Fruit fly (Drosophila melanogaster) whole organism, embryonic: Measurements from ENCODE around the gene Indy.

Source experiments
- CG10565 ChIP-seq: fragments of 200-800 bp; sonication (Bioruptor generic); optimal IDR thresholded peaks from 3 replicates; lab custom pipeline; 2016; ENCODE audit warnings: missing biosample characterization, mild to moderate bottlenecking, missing genetic modification characterization
- CG10959 ChIP-seq: fragments of 200-800 bp; sonication (Bioruptor generic); IDR thresholded peaks from 2 replicates; pipeline ENCODE4 v1.3.6; 2022; ENCODE audit warnings: missing biosample characterization, missing genetic modification characterization
- Hr3 ChIP-seq: fragments of 200-800 bp; sonication (Bioruptor generic); optimal IDR thresholded peaks from 3 replicates; lab custom pipeline; 2016; ENCODE audit warnings: missing biosample characterization, missing genetic modification characterization
- Neu2 ChIP-seq: fragments of 200-800 bp; sonication (Bioruptor generic); optimal IDR thresholded peaks from 3 replicates; lab custom pipeline; 2016; ENCODE audit warnings: missing biosample characterization, missing genetic modification characterization, borderline replicate concordance
- Pdp1 ChIP-seq, 2 experiments: fragments of 200-800 bp; sonication (Bioruptor generic); optimal IDR thresholded peaks; 3 replicates each; lab custom pipeline; 2016; ENCODE audit warnings: missing biosample characterization in 2 of 2, missing genetic modification characterization in 2 of 2, mild to moderate bottlenecking in 1 of 2, moderate library complexity in 1 of 2
- ab ChIP-seq: fragments of 200-800 bp; sonication (Bioruptor generic); optimal IDR thresholded peaks from 2 replicates; lab custom pipeline; 2016; ENCODE audit warnings: missing biosample characterization, missing genetic modification characterization
- oc ChIP-seq: fragments of 200-800 bp; sonication (Bioruptor generic); optimal IDR thresholded peaks from 2 replicates; lab custom pipeline; 2018; ENCODE audit warnings: missing biosample characterization, mild to moderate bottlenecking, missing genetic modification characterization, moderate library complexity

DNA sequence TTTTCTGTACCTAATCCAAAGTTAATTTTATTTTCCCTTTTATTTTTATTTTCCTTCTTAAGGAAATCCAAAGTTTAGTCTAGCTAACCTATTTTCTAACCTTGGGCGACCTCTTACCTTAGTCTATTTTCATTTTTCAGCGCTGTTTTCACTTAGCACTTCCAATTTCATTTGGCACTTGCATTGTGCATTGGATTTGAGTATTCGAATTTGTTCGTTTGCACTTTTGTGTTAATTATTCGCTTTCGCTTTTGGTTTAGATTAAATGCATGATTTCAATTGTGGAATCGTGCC, 22.9 kb downstream of the Indy start:
- TF ChIP-seq Neu2 (GFP tag; lab: Kevin White, UChicago) (no peak), oc (tag; lab: Kevin White, UChicago) (no peak), Hr3 (no peak), Pdp1 (GFP tag; optimal IDR thresholded peaks at IDR 0.05; lab: Kevin White, UChicago) (no peak), ab (no peak), CG10959 (no peak), CG10565 (no peak)
